Worm (Caenorhabditis elegans) whole organism, late embryonic: ENCODE measurements around the gene fbxa-211.

Experiments
- K02D7.2 ChIP-seq: sonication (generic microtip); optimal IDR thresholded peaks from 2 replicates; lab custom pipeline; 2017; ENCODE audit warnings: mild to moderate bottlenecking, missing genetic modification characterization, missing compliant biosample characterization
- K09A11.1 ChIP-seq: sonication (generic microtip); optimal IDR thresholded peaks from 2 replicates; lab custom pipeline; 2017; ENCODE audit warnings: antibody characterized with exemption, mild to moderate bottlenecking, missing genetic modification characterization, missing compliant biosample characterization; ENCODE audit not compliant: insufficient read depth
- Y22D7AL.16 ChIP-seq: sonication (generic microtip); optimal IDR thresholded peaks from 2 replicates; lab custom pipeline; 2016; ENCODE audit warnings: missing genetic modification characterization, missing compliant biosample characterization
- ceh-14 ChIP-seq: sonication (generic microtip); optimal IDR thresholded peaks from 2 replicates; lab custom pipeline; 2016; ENCODE audit warnings: missing genotype, missing genetic modification characterization, missing compliant biosample characterization
- ceh-19 ChIP-seq: fragments of 200-800 bp; sonication (Bioruptor generic); optimal IDR thresholded peaks from 2 replicates; lab custom pipeline; 2018; ENCODE audit warnings: mild to moderate bottlenecking, missing genetic modification characterization, missing compliant biosample characterization
- ceh-22 ChIP-seq: sonication (generic microtip); optimal IDR thresholded peaks from 2 replicates; lab custom pipeline; 2017; ENCODE audit warnings: missing biosample characterization, missing genetic modification characterization
- ceh-24 ChIP-seq: sonication (generic microtip); optimal IDR thresholded peaks from 2 replicates; lab custom pipeline; 2016; ENCODE audit warnings: mild to moderate bottlenecking, missing genetic modification characterization, missing compliant biosample characterization
- ceh-48 ChIP-seq: sonication (generic microtip); optimal IDR thresholded peaks from 2 replicates; lab custom pipeline; 2016; ENCODE audit warnings: missing genetic modification characterization, inconsistent platforms, missing compliant biosample characterization
- ceh-9 ChIP-seq: sonication (generic microtip); optimal IDR thresholded peaks from 2 replicates; lab custom pipeline; 2016; ENCODE audit warnings: mild to moderate bottlenecking, missing genetic modification characterization, inconsistent platforms, missing compliant biosample characterization
- dve-1 ChIP-seq: sonication (generic microtip); optimal IDR thresholded peaks from 2 replicates; lab custom pipeline; 2017; ENCODE audit warnings: antibody characterized with exemption, mild to moderate bottlenecking, missing genetic modification characterization, missing compliant biosample characterization
- elt-2 ChIP-seq: sonication (generic microtip); optimal IDR thresholded peaks from 2 replicates; lab custom pipeline; 2016; ENCODE audit warnings: missing genetic modification reagents, missing genetic modification characterization, missing compliant biosample characterization
- elt-4 ChIP-seq: sonication (generic microtip); optimal IDR thresholded peaks from 2 replicates; lab custom pipeline; 2016; ENCODE audit warnings: missing genetic modification characterization, missing compliant biosample characterization
- ets-4 ChIP-seq: sonication (generic microtip); optimal IDR thresholded peaks from 2 replicates; lab custom pipeline; 2016; ENCODE audit warnings: missing genetic modification characterization, missing compliant biosample characterization
- eyg-1 ChIP-seq: sonication (generic microtip); optimal IDR thresholded peaks from 2 replicates; lab custom pipeline; 2016; ENCODE audit warnings: missing genotype, missing genetic modification characterization, missing compliant biosample characterization
- fkh-10 ChIP-seq: fragments of 150-350 bp; optimal IDR thresholded peaks from 2 replicates; lab custom pipeline; 2014; ENCODE audit warnings: missing biosample characterization, missing genetic modification reagents, missing genetic modification characterization
- hlh-13 ChIP-seq: fragments of 200-800 bp; sonication (Bioruptor generic); optimal IDR thresholded peaks from 2 replicates; lab custom pipeline; 2018; ENCODE audit warnings: mild to moderate bottlenecking, missing genetic modification characterization, missing compliant biosample characterization
- hlh-15 ChIP-seq: sonication (generic microtip); optimal IDR thresholded peaks from 2 replicates; lab custom pipeline; 2016; ENCODE audit warnings: missing genetic modification characterization, missing compliant biosample characterization
- hlh-6 ChIP-seq: sonication (generic microtip); optimal IDR thresholded peaks from 2 replicates; lab custom pipeline; 2016; ENCODE audit warnings: missing genotype, missing genetic modification characterization, missing compliant biosample characterization
- nfya-1 ChIP-seq: sonication (generic microtip); optimal IDR thresholded peaks from 2 replicates; lab custom pipeline; 2017; ENCODE audit warnings: missing genetic modification characterization, mild to moderate bottlenecking, missing compliant biosample characterization, antibody characterized with exemption, moderate library complexity
- nhr-11 ChIP-seq: fragments of 150-350 bp; optimal IDR thresholded peaks from 2 replicates; lab custom pipeline; 2014; ENCODE audit warnings: missing biosample characterization, missing genetic modification characterization
- nhr-232 ChIP-seq: sonication (generic microtip); optimal IDR thresholded peaks from 2 replicates; lab custom pipeline; 2016; ENCODE audit warnings: missing genetic modification characterization, missing compliant biosample characterization
- odd-2 ChIP-seq: sonication (generic microtip); optimal IDR thresholded peaks from 2 replicates; lab custom pipeline; 2017; ENCODE audit warnings: antibody characterized with exemption, mild to moderate bottlenecking, missing genetic modification characterization, missing compliant biosample characterization
- pat-9 ChIP-seq: fragments of 200-800 bp; sonication (Bioruptor generic); optimal IDR thresholded peaks from 2 replicates; lab custom pipeline; 2018; ENCODE audit warnings: mild to moderate bottlenecking, missing genetic modification characterization, moderate library complexity, missing compliant biosample characterization
- pha-2 ChIP-seq: sonication (generic microtip); optimal IDR thresholded peaks from 2 replicates; lab custom pipeline; 2017; ENCODE audit warnings: mild to moderate bottlenecking, missing genetic modification characterization, missing compliant biosample characterization
- pqm-1 ChIP-seq: sonication (generic microtip); optimal IDR thresholded peaks from 2 replicates; lab custom pipeline; 2016; ENCODE audit warnings: missing genetic modification characterization, missing compliant biosample characterization
- sdc-2 ChIP-seq: sonication (generic microtip); optimal IDR thresholded peaks from 2 replicates; lab custom pipeline; 2016; ENCODE audit warnings: missing genotype, missing genetic modification characterization, missing compliant biosample characterization
- syd-9 ChIP-seq: sonication (generic microtip); optimal IDR thresholded peaks from 2 replicates; lab custom pipeline; 2016; ENCODE audit warnings: mild to moderate bottlenecking, missing genetic modification characterization, moderate library complexity, missing compliant biosample characterization
- tbx-2 ChIP-seq: sonication (generic microtip); optimal IDR thresholded peaks from 2 replicates; lab custom pipeline; 2016; ENCODE audit warnings: missing genetic modification characterization, missing compliant biosample characterization
- tbx-7 ChIP-seq: sonication (generic microtip); optimal IDR thresholded peaks from 2 replicates; lab custom pipeline; 2016; ENCODE audit warnings: missing genotype, missing genetic modification characterization, missing compliant biosample characterization
- unc-55 ChIP-seq: sonication (generic microtip); optimal IDR thresholded peaks from 2 replicates; lab custom pipeline; 2017; ENCODE audit warnings: missing biosample characterization, missing genetic modification reagents, missing genetic modification characterization
- zip-5 ChIP-seq: sonication (generic microtip); optimal IDR thresholded peaks from 2 replicates; lab custom pipeline; 2016; ENCODE audit warnings: missing genetic modification characterization, missing compliant biosample characterization

The fbxa-211 gene

ce11 chrV:18167161-18167560 is 39.8 kb downstream of the fbxa-211 start, which contains the start of gene C14A6.6:
TSS of gene C14A6.6 (minus strand) at chrV:18167261.
- TF ChIP-seq tbx-7 (tag; lab: Kevin White, UChicago) (no peak), ceh-24 (no peak), zip-5 (no peak), ets-4 (no peak), odd-2 (tag; lab: Kevin White, UChicago) (no peak), ceh-22 (no peak), ceh-9 (no peak), tbx-2 (tag; lab: Kevin White, UChicago) (no peak), pha-2 (tag; lab: Kevin White, UChicago) (no peak), ceh-19 (GFP tag; lab: Kevin White, UChicago) (no peak), dve-1 (tag; lab: Kevin White, UChicago) (no peak), eyg-1 (tag; lab: Kevin White, UChicago) (no peak), nhr-11 (tag; lab: Kevin White, UChicago) (no peak), hlh-15 (tag; lab: Kevin White, UChicago) (no peak), hlh-6 (tag; lab: Kevin White, UChicago) (no peak), elt-2 (tag; lab: Kevin White, UChicago) (no peak), hlh-13 (GFP tag; lab: Kevin White, UChicago) (no peak), K02D7.2 (tag; lab: Kevin White, UChicago) (no peak), nhr-232 (tag; lab: Kevin White, UChicago) (no peak), Y22D7AL.16 (no peak)

- no peak for TF ChIP-seq nhr-11 (tag; lab: Kevin White, UChicago)
- no peak for TF ChIP-seq nfya-1 (tag; lab: Kevin White, UChicago)
- TF ChIP-seq, all 69 proteins: peak for 0
Measured at ce11 chrV:18168266-18168665, 40.9 kb downstream of the fbxa-211 start, which contains the start of gene C14A6.7. TSS of gene C14A6.7 (minus strand) at chrV:18168366.

ce11 chrV:18171568-18171967 is 44.2 kb downstream of the fbxa-211 start, which contains the start of gene C14A6.8:
TSS of gene C14A6.8 (minus strand) at chrV:18171668.
- TF ChIP-seq sdc-2: no peak
- no peak for TF ChIP-seq fkh-10
- TF ChIP-seq pqm-1 (tag; lab: Kevin White, UChicago): no peak
- no peak for TF ChIP-seq ceh-14 (tag; lab: Kevin White, UChicago)
- no peak for TF ChIP-seq pat-9 (tag; lab: Kevin White, UChicago)
- no peak for TF ChIP-seq ceh-24
- no peak for TF ChIP-seq syd-9 (tag; lab: Kevin White, UChicago)
- no peak for TF ChIP-seq elt-4 (tag; lab: Kevin White, UChicago)
- no peak for TF ChIP-seq K09A11.1 (tag; lab: Kevin White, UChicago)
- TF ChIP-seq odd-2 (tag; lab: Kevin White, UChicago): no peak
- TF ChIP-seq ceh-48: no peak
- no peak for TF ChIP-seq ceh-19 (GFP tag; lab: Kevin White, UChicago)
- TF ChIP-seq unc-55: no peak
- no peak for TF ChIP-seq nhr-232 (tag; lab: Kevin White, UChicago)
- no peak for TF ChIP-seq K02D7.2 (tag; lab: Kevin White, UChicago)
